Worm (Caenorhabditis elegans) whole organism, mixed stage, embryonic: ENCODE measurements around the gene F37A8.5.

Experiments
- M03D4.4 ChIP-seq: sonication (generic microtip); optimal IDR thresholded peaks from 2 replicates; lab custom pipeline; 2017; ENCODE audit warnings: mild to moderate bottlenecking, missing genetic modification characterization, missing compliant biosample characterization
- bed-3 ChIP-seq: fragments of 200-800 bp; sonication (Bioruptor generic); optimal IDR thresholded peaks from 3 replicates; lab custom pipeline; 2018; ENCODE audit warnings: mild to moderate bottlenecking, missing genetic modification characterization, moderate library complexity, missing compliant biosample characterization
- blmp-1 ChIP-seq: fragments of 150-350 bp; optimal IDR thresholded peaks from 2 replicates; lab custom pipeline; 2014; ENCODE audit warnings: missing biosample characterization, missing genetic modification characterization
- ceh-39 ChIP-seq: fragments of 150-350 bp; optimal IDR thresholded peaks from 2 replicates; lab custom pipeline; 2014; ENCODE audit warnings: missing biosample characterization, missing genetic modification characterization
- ceh-43 ChIP-seq: fragments of 200-800 bp; sonication (Bioruptor generic); optimal IDR thresholded peaks from 2 replicates; lab custom pipeline; 2018; ENCODE audit warnings: mild to moderate bottlenecking, missing genetic modification characterization, moderate library complexity, missing compliant biosample characterization
- ceh-83 ChIP-seq: fragments of 200-800 bp; sonication (Bioruptor generic); optimal IDR thresholded peaks from 2 replicates; lab custom pipeline; 2018; ENCODE audit warnings: mild to moderate bottlenecking, missing genetic modification characterization, missing compliant biosample characterization
- ces-1 ChIP-seq: fragments of 150-350 bp; optimal IDR thresholded peaks from 2 replicates; lab custom pipeline; 2014; ENCODE audit warnings: missing biosample characterization, missing genetic modification reagents, missing genetic modification characterization
- cnd-1 ChIP-seq: fragments of 200-800 bp; sonication (Bioruptor generic); optimal IDR thresholded peaks from 2 replicates; lab custom pipeline; 2018; ENCODE audit warnings: mild to moderate bottlenecking, missing genetic modification characterization, missing compliant biosample characterization
- drap-1 ChIP-seq: fragments of 200-800 bp; sonication (Bioruptor generic); optimal IDR thresholded peaks from 3 replicates; lab custom pipeline; 2018; ENCODE audit warnings: mild to moderate bottlenecking, missing genetic modification characterization, missing compliant biosample characterization
- elt-1 ChIP-seq: sonication (generic microtip); optimal IDR thresholded peaks from 2 replicates; lab custom pipeline; 2017; ENCODE audit warnings: missing genetic modification characterization, mild to moderate bottlenecking, missing compliant biosample characterization, antibody characterized with exemption, moderate library complexity, borderline replicate concordance; ENCODE audit not compliant: insufficient read depth
- elt-3 ChIP-seq: fragments of 150-350 bp; optimal IDR thresholded peaks from 2 replicates; lab custom pipeline; 2014; ENCODE audit warnings: missing biosample characterization, missing genetic modification characterization
- flh-1 ChIP-seq: fragments of 200-800 bp; sonication (Bioruptor generic); optimal IDR thresholded peaks from 2 replicates; lab custom pipeline; 2018; ENCODE audit warnings: mild to moderate bottlenecking, missing genetic modification characterization, moderate library complexity, missing compliant biosample characterization
- ham-2 ChIP-seq: fragments of 200-800 bp; sonication (Bioruptor generic); optimal IDR thresholded peaks from 2 replicates; lab custom pipeline; 2018; ENCODE audit warnings: mild to moderate bottlenecking, missing genetic modification characterization, missing compliant biosample characterization
- hlh-1 ChIP-seq: fragments of 150-350 bp; optimal IDR thresholded peaks from 2 replicates; lab custom pipeline; 2014; ENCODE audit warnings: missing biosample characterization, missing genetic modification reagents, missing genetic modification characterization
- lin-13 ChIP-seq: fragments of 150-350 bp; optimal IDR thresholded peaks from 2 replicates; lab custom pipeline; 2014; ENCODE audit warnings: missing biosample characterization, missing genetic modification characterization
- lin-32 ChIP-seq: fragments of 200-800 bp; sonication (Bioruptor generic); optimal IDR thresholded peaks from 2 replicates; lab custom pipeline; 2018; ENCODE audit warnings: mild to moderate bottlenecking, missing genetic modification characterization, missing compliant biosample characterization
- lsy-2 ChIP-seq: fragments of 150-350 bp; optimal IDR thresholded peaks from 2 replicates; lab custom pipeline; 2014; ENCODE audit warnings: missing biosample characterization, missing genetic modification characterization
- mab-5 ChIP-seq: fragments of 150-350 bp; optimal IDR thresholded peaks from 2 replicates; lab custom pipeline; 2014; ENCODE audit warnings: missing biosample characterization, missing genetic modification characterization
- mep-1 ChIP-seq: fragments of 150-350 bp; optimal IDR thresholded peaks from 2 replicates; lab custom pipeline; 2017; ENCODE audit warnings: missing biosample characterization, missing genetic modification reagents, missing genetic modification characterization, inconsistent platforms
- mls-2 ChIP-seq: sonication (generic microtip); optimal IDR thresholded peaks from 2 replicates; lab custom pipeline; 2016; ENCODE audit warnings: mild to moderate bottlenecking, missing genetic modification characterization, moderate library complexity, missing compliant biosample characterization
- nhr-12 ChIP-seq: fragments of 150-350 bp; optimal IDR thresholded peaks from 2 replicates; lab custom pipeline; 2014; ENCODE audit warnings: missing biosample characterization, missing genetic modification characterization
- nhr-2 ChIP-seq: fragments of 150-350 bp; optimal IDR thresholded peaks from 2 replicates; lab custom pipeline; 2014; ENCODE audit warnings: missing biosample characterization, missing genetic modification characterization
- nhr-237 ChIP-seq: fragments of 150-350 bp; optimal IDR thresholded peaks from 2 replicates; lab custom pipeline; 2014; ENCODE audit warnings: missing biosample characterization, missing genetic modification characterization
- nhr-28 ChIP-seq: fragments of 150-350 bp; optimal IDR thresholded peaks from 2 replicates; lab custom pipeline; 2014; ENCODE audit warnings: missing biosample characterization, missing genetic modification characterization
- nhr-76 ChIP-seq: sonication (generic microtip); optimal IDR thresholded peaks from 2 replicates; lab custom pipeline; 2017; ENCODE audit warnings: missing biosample characterization, missing genetic modification characterization
- pha-4 ChIP-seq: fragments of 150-350 bp; optimal IDR thresholded peaks from 2 replicates; lab custom pipeline; 2018; ENCODE audit warnings: missing biosample characterization, missing genetic modification reagents, missing genetic modification characterization
- sem-2 ChIP-seq: fragments of 200-800 bp; sonication (Bioruptor generic); optimal IDR thresholded peaks from 2 replicates; lab custom pipeline; 2018; ENCODE audit warnings: mild to moderate bottlenecking, missing genetic modification characterization, missing compliant biosample characterization
- snpc-4 ChIP-seq: fragments of 150-350 bp; optimal IDR thresholded peaks from 2 replicates; lab custom pipeline; 2014; ENCODE audit warnings: missing biosample characterization, missing genetic modification characterization
- sptf-1 ChIP-seq: sonication (generic microtip); optimal IDR thresholded peaks from 2 replicates; lab custom pipeline; 2017; ENCODE audit warnings: mild to moderate bottlenecking, missing genetic modification characterization, moderate library complexity, missing compliant biosample characterization
- tbx-8 ChIP-seq: fragments of 200-800 bp; sonication (Bioruptor generic); optimal IDR thresholded peaks from 2 replicates; lab custom pipeline; 2018; ENCODE audit warnings: mild to moderate bottlenecking, missing genetic modification characterization, moderate library complexity, missing compliant biosample characterization
- unc-120 ChIP-seq: sonication (generic microtip); optimal IDR thresholded peaks from 2 replicates; lab custom pipeline; 2017; ENCODE audit warnings: missing genetic modification characterization, missing compliant biosample characterization; ENCODE audit not compliant: poor library complexity, severe bottlenecking
- unc-39 ChIP-seq: fragments of 150-350 bp; optimal IDR thresholded peaks from 2 replicates; lab custom pipeline; 2014; ENCODE audit warnings: missing biosample characterization, missing genetic modification characterization
- unc-62 ChIP-seq: fragments of 150-350 bp; optimal IDR thresholded peaks from 2 replicates; lab custom pipeline; 2014; ENCODE audit warnings: missing biosample characterization, missing genetic modification reagents, missing genetic modification characterization
- zip-8 ChIP-seq: fragments of 150-350 bp; optimal IDR thresholded peaks from 2 replicates; lab custom pipeline; 2014; ENCODE audit warnings: missing biosample characterization, missing genetic modification characterization
- ztf-11 ChIP-seq: fragments of 150-350 bp; optimal IDR thresholded peaks from 2 replicates; lab custom pipeline; 2014; ENCODE audit warnings: missing biosample characterization, missing genetic modification characterization

F37A8.5 gene

DNA sequence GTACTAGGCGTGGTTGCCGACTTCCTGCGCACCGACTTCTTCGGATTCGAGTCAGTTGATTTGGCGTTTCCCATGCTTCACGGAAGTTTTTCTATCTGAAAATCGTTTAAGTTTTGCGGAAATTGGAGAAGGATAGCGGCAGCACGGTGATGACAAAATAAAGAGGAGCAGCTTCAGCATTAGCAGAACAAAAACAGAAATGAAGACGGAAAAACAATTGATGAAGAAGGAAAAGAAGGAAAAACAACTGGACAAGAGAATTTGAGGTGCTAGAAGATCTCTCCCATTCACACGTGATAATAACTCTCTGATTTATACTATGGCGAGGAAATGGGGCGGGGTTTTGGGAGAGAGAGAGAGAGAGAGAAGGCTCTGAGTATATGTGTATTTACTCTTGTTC lies 35.7 kb downstream of the F37A8.5 start, which contains the start of gene glb-11:
TSS of gene glb-11 (minus strand) at position 101 of the 400 bp plus-strand sequence.
- TF ChIP-seq nhr-28 (tag; lab: Kevin White, UChicago) (no peak), blmp-1 (tag; lab: Kevin White, UChicago) (no peak), bed-3 (GFP tag; lab: Kevin White, UChicago) (no peak), ces-1 (no peak), mls-2 (tag; lab: Kevin White, UChicago) (no peak), sem-2 (GFP tag; lab: Kevin White, UChicago) (no peak)

DNA sequence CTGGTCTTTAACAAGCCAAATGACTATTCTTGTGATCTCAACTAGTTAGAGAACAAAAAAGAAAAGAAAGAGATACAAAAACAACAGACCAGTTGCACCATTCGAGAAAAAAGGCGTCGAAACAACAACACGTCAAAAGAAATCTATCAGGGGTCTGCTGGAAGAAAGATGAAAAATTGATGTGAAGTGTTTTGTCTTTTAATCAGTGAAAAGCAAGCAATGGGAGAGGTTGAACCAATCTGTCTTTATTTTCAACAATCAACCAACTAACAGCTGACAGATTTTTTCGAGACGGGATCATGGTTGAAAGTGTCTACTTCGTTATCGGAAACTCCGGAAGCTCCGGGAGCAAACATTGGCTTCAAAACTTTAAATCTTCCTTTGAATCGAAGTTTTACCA lies 38.0 kb downstream of the F37A8.5 start:
- TF ChIP-seq hlh-1 (tag; lab: Kevin White, UChicago) (no peak), unc-62 (peak; percentile 4), unc-120 (tag; lab: Kevin White, UChicago) (no peak), sem-2 (GFP tag; lab: Kevin White, UChicago) (no peak)

- no peak for TF ChIP-seq blmp-1 (tag; lab: Kevin White, UChicago)
- no peak for TF ChIP-seq cnd-1 (tag; lab: Kevin White, UChicago)
- TF ChIP-seq pha-4 (tag; lab: Kevin White, UChicago): peak; percentile 83
- no peak for TF ChIP-seq zip-8 (tag; lab: Kevin White, UChicago)
- no peak for TF ChIP-seq elt-3 (tag; lab: Kevin White, UChicago)
- TF ChIP-seq unc-62: no peak
- no peak for TF ChIP-seq snpc-4
- no peak for TF ChIP-seq bed-3 (GFP tag; lab: Kevin White, UChicago)
- no peak for TF ChIP-seq ztf-11 (tag; lab: Kevin White, UChicago)
- no peak for TF ChIP-seq nhr-76 (tag; lab: Kevin White, UChicago)
- TF ChIP-seq ham-2 (GFP tag; lab: Kevin White, UChicago): no peak
- no peak for TF ChIP-seq ceh-43 (GFP tag; lab: Kevin White, UChicago)
- no peak for TF ChIP-seq elt-1 (tag; lab: Kevin White, UChicago)
- TF ChIP-seq flh-1 (GFP tag; lab: Kevin White, UChicago): no peak
- peak; percentile 75 for TF ChIP-seq ceh-39 (tag; lab: Kevin White, UChicago)
- TF ChIP-seq nhr-237: peak; percentile 40
- no peak for TF ChIP-seq nhr-12 (tag; lab: Kevin White, UChicago)
- TF ChIP-seq ceh-83 (GFP tag; lab: Kevin White, UChicago): no peak
- TF ChIP-seq lin-32 (GFP tag; lab: Kevin White, UChicago): no peak
- TF ChIP-seq mab-5: no peak
- TF ChIP-seq hlh-1 (tag; lab: Kevin White, UChicago): peak; percentile 26
- no peak for TF ChIP-seq nhr-28 (tag; lab: Kevin White, UChicago)
- peak; percentile 84 for TF ChIP-seq lsy-2 (tag; lab: Kevin White, UChicago)
- peak; percentile 59 for TF ChIP-seq M03D4.4
- no peak for TF ChIP-seq tbx-8
- TF ChIP-seq mls-2 (tag; lab: Kevin White, UChicago): peak; percentile 24
- peak; percentile 58 for TF ChIP-seq sptf-1 (tag; lab: Kevin White, UChicago)
- TF ChIP-seq sem-2 (GFP tag; lab: Kevin White, UChicago): no peak
- TF ChIP-seq nhr-2 (tag; lab: Kevin White, UChicago): no peak
- no peak for TF ChIP-seq unc-120 (tag; lab: Kevin White, UChicago)
- peak; percentile 88 for TF ChIP-seq mep-1 (tag; lab: Kevin White, UChicago)
- peak; percentile 89 for TF ChIP-seq lin-13
- TF ChIP-seq ces-1: peak; percentile 63
- no peak for TF ChIP-seq drap-1
- no peak for TF ChIP-seq unc-39 (tag; lab: Kevin White, UChicago)
Observed at ce11 chrIII:4004064-4004580, 47.7 kb downstream of the F37A8.5 start, which contains the start of gene tif-1A. tif-1A (minus strand) TSS chrIII:4004114.
